Worm (Caenorhabditis elegans) whole organism, midembryonic: ENCODE measurements around the gene C16C8.21.

Experiments
- T22C8.4 ChIP-seq: fragments of 200-800 bp; sonication (Bioruptor generic); IDR thresholded peaks from 2 replicates; pipeline ENCODE4 v1.3.6; 2022; ENCODE audit warnings: missing genetic modification characterization, missing compliant biosample characterization
- flt-1 ChIP-seq: fragments of 200-800 bp; sonication (Bioruptor generic); IDR thresholded peaks from 2 replicates; pipeline ENCODE4 v1.3.6; 2022; ENCODE audit warnings: missing genetic modification characterization, missing compliant biosample characterization
- med-1 ChIP-seq: sonication (generic microtip); optimal IDR thresholded peaks from 2 replicates; lab custom pipeline; 2017; ENCODE audit warnings: missing genetic modification characterization, mild to moderate bottlenecking, missing compliant biosample characterization, antibody characterized with exemption, missing genetic modification reagents; ENCODE audit not compliant: insufficient read depth
- tab-1 ChIP-seq: fragments of 200-800 bp; sonication (Bioruptor generic); IDR thresholded peaks from 2 replicates; pipeline ENCODE4 v1.3.6; 2022; ENCODE audit warnings: missing genetic modification characterization, missing compliant biosample characterization

DNA sequence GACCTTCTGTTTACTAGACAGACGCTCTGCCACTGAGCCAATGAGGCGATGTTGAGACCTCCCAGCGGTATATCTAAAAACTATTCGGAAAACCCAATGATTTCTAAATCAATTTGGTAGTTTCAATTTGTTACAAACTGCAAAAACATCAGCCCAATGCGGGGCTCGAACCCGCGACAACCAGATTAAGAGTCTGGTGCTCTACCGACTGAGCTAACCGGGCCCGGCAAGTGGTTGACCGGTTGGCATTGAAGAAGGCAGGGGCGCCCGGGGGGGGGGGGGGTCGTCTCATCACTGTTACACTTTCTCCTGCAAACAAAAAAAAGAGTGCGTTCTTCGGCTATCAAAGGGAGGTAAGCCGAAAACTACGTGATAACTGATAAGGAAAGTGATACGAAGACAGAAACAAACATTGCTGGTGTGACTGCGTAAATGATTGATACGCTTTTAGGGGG is 8.7 kb upstream of the C16C8.21 start:
- TF ChIP-seq flt-1 (GFP tag; lab: Robert Waterston, UW) (peak; percentile 85), T22C8.4 (GFP tag; lab: Robert Waterston, UW) (peak; percentile 62; the same call in 1 of the 2 replicates), tab-1 (GFP tag; lab: Robert Waterston, UW) (peak; percentile 84), med-1 (GFP tag; lab: Kevin White, UChicago) (no peak)
